Fruit fly (Drosophila melanogaster) whole organism, embryonic: ENCODE measurements around the gene RpS15Aa.
A peak's percentile ranks its signal among the peaks of the same experiment; 100 is the strongest.

Experiments
- BEAF-32 ChIP-seq: fragments of 200-800 bp; sonication (Bioruptor generic); optimal IDR thresholded peaks from 3 replicates; lab custom pipeline; 2017; ENCODE audit warnings: missing biosample characterization, missing genetic modification characterization, mild to moderate bottlenecking, moderate library complexity, missing genetic modification reagents
- Bgb ChIP-seq: fragments of 200-800 bp; sonication (Bioruptor generic); IDR thresholded peaks from 2 replicates; pipeline ENCODE4 v1.3.6; 2022; ENCODE audit warnings: missing biosample characterization, missing genetic modification characterization; ENCODE audit not compliant: partially characterized antibody
- C15 ChIP-seq: fragments of 200-800 bp; sonication (Bioruptor generic); IDR thresholded peaks from 3 replicates; pipeline ENCODE4 v1.3.6; 2022; ENCODE audit warnings: missing biosample characterization, missing genetic modification characterization
- CG10543 ChIP-seq: fragments of 200-800 bp; sonication (Bioruptor generic); optimal IDR thresholded peaks from 3 replicates; lab custom pipeline; 2017; ENCODE audit warnings: missing biosample characterization, mild to moderate bottlenecking, missing genetic modification characterization, moderate library complexity
- CG10979 ChIP-seq: fragments of 200-800 bp; sonication (Bioruptor generic); optimal IDR thresholded peaks from 2 replicates; lab custom pipeline; 2018; ENCODE audit warnings: missing biosample characterization, mild to moderate bottlenecking, missing genetic modification characterization, moderate library complexity
- CG11085 ChIP-seq: fragments of 200-800 bp; sonication (Bioruptor generic); IDR thresholded peaks from 2 replicates; pipeline ENCODE4 v1.3.6; 2022; ENCODE audit warnings: missing biosample characterization, missing genetic modification characterization
- CG11695 ChIP-seq: fragments of 200-800 bp; sonication (Bioruptor generic); IDR thresholded peaks from 3 replicates; pipeline ENCODE4 v1.3.6; 2022; ENCODE audit warnings: missing biosample characterization, missing genetic modification characterization
- CG12942 ChIP-seq: fragments of 200-800 bp; sonication (Bioruptor generic); optimal IDR thresholded peaks from 3 replicates; lab custom pipeline; 2016; ENCODE audit warnings: missing biosample characterization, missing genetic modification characterization
- CG13287 ChIP-seq: fragments of 200-800 bp; sonication (Bioruptor generic); IDR thresholded peaks from 2 replicates; pipeline ENCODE4 v1.3.6; 2022; ENCODE audit warnings: missing biosample characterization, missing genetic modification characterization; ENCODE audit not compliant: partially characterized antibody
- CG13624 ChIP-seq: fragments of 200-800 bp; sonication (Bioruptor generic); optimal IDR thresholded peaks from 2 replicates; lab custom pipeline; 2016; ENCODE audit warnings: missing biosample characterization, missing genetic modification characterization
- CG15479 ChIP-seq: fragments of 200-800 bp; sonication (Bioruptor generic); optimal IDR thresholded peaks from 3 replicates; lab custom pipeline; 2019; ENCODE audit warnings: missing biosample characterization, mild to moderate bottlenecking, missing genetic modification characterization, moderate library complexity
- CG17328 ChIP-seq: fragments of 200-800 bp; sonication (Bioruptor generic); IDR thresholded peaks from 2 replicates; pipeline ENCODE4 v1.3.6; 2022; ENCODE audit warnings: missing biosample characterization, missing genetic modification characterization
- CG1792 ChIP-seq: fragments of 200-800 bp; sonication (Bioruptor generic); optimal IDR thresholded peaks from 2 replicates; lab custom pipeline; 2016; ENCODE audit warnings: missing biosample characterization, missing genetic modification characterization
- CG2199 ChIP-seq: fragments of 200-800 bp; sonication (Bioruptor generic); IDR thresholded peaks from 3 replicates; pipeline ENCODE4 v1.3.6; 2022; ENCODE audit warnings: missing biosample characterization, missing genetic modification characterization
- CG30403 ChIP-seq: fragments of 200-800 bp; sonication (Bioruptor generic); optimal IDR thresholded peaks from 3 replicates; lab custom pipeline; 2016; ENCODE audit warnings: missing biosample characterization, missing genetic modification characterization
- CG31388 ChIP-seq: fragments of 200-800 bp; sonication (Bioruptor generic); optimal IDR thresholded peaks from 2 replicates; lab custom pipeline; 2016; ENCODE audit warnings: missing biosample characterization, missing genetic modification characterization
- CG31441 ChIP-seq: fragments of 200-800 bp; sonication (Bioruptor generic); IDR thresholded peaks from 2 replicates; pipeline ENCODE4 v1.3.6; 2022; ENCODE audit warnings: missing biosample characterization, missing genetic modification characterization
- CG5245 ChIP-seq: fragments of 200-800 bp; sonication (Bioruptor generic); optimal IDR thresholded peaks from 3 replicates; lab custom pipeline; 2016; ENCODE audit warnings: missing biosample characterization, missing genetic modification characterization
- CG6683 ChIP-seq: fragments of 200-800 bp; sonication (Bioruptor generic); optimal IDR thresholded peaks from 2 replicates; lab custom pipeline; 2017; ENCODE audit warnings: missing biosample characterization, mild to moderate bottlenecking, missing genetic modification characterization, missing genetic modification reagents
- CG6854 ChIP-seq: fragments of 200-800 bp; sonication (Bioruptor generic); optimal IDR thresholded peaks from 3 replicates; lab custom pipeline; 2017; ENCODE audit warnings: missing biosample characterization, mild to moderate bottlenecking, missing genetic modification characterization
- CG7839 ChIP-seq: fragments of 200-800 bp; sonication (Bioruptor generic); optimal IDR thresholded peaks from 3 replicates; lab custom pipeline; 2018; ENCODE audit warnings: missing biosample characterization, mild to moderate bottlenecking, missing genetic modification characterization, moderate library complexity
- CG9609 ChIP-seq: fragments of 200-800 bp; sonication (Bioruptor generic); optimal IDR thresholded peaks from 3 replicates; lab custom pipeline; 2016; ENCODE audit warnings: missing biosample characterization, missing genetic modification characterization
- CG9817 ChIP-seq: fragments of 200-800 bp; sonication (Bioruptor generic); optimal IDR thresholded peaks from 2 replicates; lab custom pipeline; 2018; ENCODE audit warnings: missing biosample characterization, mild to moderate bottlenecking, missing genetic modification characterization, moderate library complexity
- Dip3 ChIP-seq: fragments of 200-800 bp; sonication (Bioruptor generic); optimal IDR thresholded peaks from 3 replicates; lab custom pipeline; 2016; ENCODE audit warnings: missing biosample characterization, missing genetic modification characterization
- Doc2 ChIP-seq: fragments of 200-800 bp; sonication (Bioruptor generic); IDR thresholded peaks from 2 replicates; pipeline ENCODE4 v1.3.6; 2022; ENCODE audit warnings: missing biosample characterization, missing genetic modification characterization
- HLH54F ChIP-seq: fragments of 200-800 bp; sonication (Bioruptor generic); optimal IDR thresholded peaks from 3 replicates; lab custom pipeline; 2016; ENCODE audit warnings: missing biosample characterization, missing genetic modification characterization
- HmgD ChIP-seq: fragments of 200-800 bp; sonication (Bioruptor generic); optimal IDR thresholded peaks from 3 replicates; lab custom pipeline; 2016; ENCODE audit warnings: missing biosample characterization, missing genetic modification characterization
- NFAT ChIP-seq: fragments of 200-800 bp; sonication (Bioruptor generic); IDR thresholded peaks from 2 replicates; pipeline ENCODE4 v1.3.6; 2022; ENCODE audit warnings: missing biosample characterization, missing genetic modification characterization
- Opbp ChIP-seq: fragments of 200-800 bp; sonication (Bioruptor generic); IDR thresholded peaks from 3 replicates; pipeline ENCODE4 v1.3.6; 2022; ENCODE audit warnings: missing biosample characterization, missing genetic modification characterization; ENCODE audit not compliant: partially characterized antibody
- Optix ChIP-seq: fragments of 200-800 bp; sonication (Bioruptor generic); IDR thresholded peaks from 3 replicates; pipeline ENCODE4 v1.3.6; 2022; ENCODE audit warnings: missing biosample characterization, missing genetic modification characterization
- Trl ChIP-seq, 3 experiments: fragments of >200 bp in 2 of 3; fragments of 200-800 bp in 1 of 3; sonication (Bioruptor generic) in 1 of 3; optimal IDR thresholded peaks; 2 replicates in 1 of 3; 3 replicates in 2 of 3; lab custom pipeline; 2016 to 2017; ENCODE audit warnings: missing biosample characterization in 1 of 3, missing genetic modification characterization in 1 of 3
- ab ChIP-seq: fragments of 200-800 bp; sonication (Bioruptor generic); optimal IDR thresholded peaks from 2 replicates; lab custom pipeline; 2016; ENCODE audit warnings: missing biosample characterization, missing genetic modification characterization
- az2 ChIP-seq: fragments of 200-800 bp; sonication (Bioruptor generic); optimal IDR thresholded peaks from 3 replicates; lab custom pipeline; 2016; ENCODE audit warnings: missing biosample characterization, missing genetic modification characterization
- crol ChIP-seq: fragments of 200-800 bp; sonication (Bioruptor generic); IDR thresholded peaks from 2 replicates; pipeline ENCODE4 v1.3.6; 2022; ENCODE audit warnings: missing biosample characterization, missing genetic modification characterization
- disco-r ChIP-seq: fragments of 200-800 bp; sonication (Bioruptor generic); optimal IDR thresholded peaks from 2 replicates; lab custom pipeline; 2016; ENCODE audit warnings: missing biosample characterization, missing genetic modification characterization
- dpn ChIP-seq, 2 experiments: fragments of 200-800 bp; sonication (Bioruptor generic); optimal IDR thresholded peaks; 3 replicates each; lab custom pipeline; 2016; ENCODE audit warnings: missing biosample characterization in 2 of 2, missing genetic modification characterization in 2 of 2
- en ChIP-seq: fragments of 200-800 bp; sonication (Bioruptor generic); optimal IDR thresholded peaks from 2 replicates; lab custom pipeline; 2016; ENCODE audit warnings: missing biosample characterization, missing genetic modification characterization
- fd64A ChIP-seq: fragments of 200-800 bp; sonication (Bioruptor generic); optimal IDR thresholded peaks from 3 replicates; lab custom pipeline; 2018; ENCODE audit warnings: missing biosample characterization, mild to moderate bottlenecking, missing genetic modification characterization
- gt ChIP-seq: fragments of 200-800 bp; sonication (Bioruptor generic); IDR thresholded peaks from 2 replicates; pipeline ENCODE4 v1.3.6; 2022; ENCODE audit warnings: missing biosample characterization, missing genetic modification characterization
- kay ChIP-seq: fragments of 200-800 bp; sonication (Bioruptor generic); optimal IDR thresholded peaks from 2 replicates; lab custom pipeline; 2016; ENCODE audit warnings: missing biosample characterization, missing genetic modification characterization
- klu ChIP-seq: fragments of 200-800 bp; sonication (Bioruptor generic); IDR thresholded peaks from 2 replicates; pipeline ENCODE4 v1.3.6; 2022; ENCODE audit warnings: missing biosample characterization, missing genetic modification characterization
- nau ChIP-seq: fragments of 200-800 bp; sonication (Bioruptor generic); optimal IDR thresholded peaks from 3 replicates; lab custom pipeline; 2017; ENCODE audit warnings: missing biosample characterization, mild to moderate bottlenecking, missing genetic modification characterization, missing genetic modification reagents
- p53 ChIP-seq: fragments of 200-800 bp; sonication (Bioruptor generic); optimal IDR thresholded peaks from 2 replicates; lab custom pipeline; 2016; ENCODE audit warnings: missing biosample characterization, missing genetic modification characterization
- pan ChIP-seq, 4 experiments: fragments of >200 bp in 3 of 4; fragments of 200-800 bp in 1 of 4; sonication (Bioruptor generic) in 1 of 4; optimal IDR thresholded peaks in 3 of 4; IDR thresholded peaks in 1 of 4; 2 replicates each; pipeline versions ENCODE4 v1.3.6 to Lab custom; 2017 to 2022; ENCODE audit warnings: missing biosample characterization in 2 of 4, missing genetic modification characterization in 2 of 4, mixed read lengths in 1 of 4
- ro ChIP-seq: fragments of 200-800 bp; sonication (Bioruptor generic); IDR thresholded peaks from 2 replicates; pipeline ENCODE4 v1.3.6; 2022; ENCODE audit warnings: missing biosample characterization, missing genetic modification characterization
- sens ChIP-seq: fragments of 200-800 bp; sonication (Bioruptor generic); peaks from one replicate; lab custom pipeline; 2016; ENCODE audit warnings: missing biosample characterization, missing genetic modification characterization
- sim ChIP-seq: fragments of 200-800 bp; sonication (Bioruptor generic); IDR thresholded peaks from 2 replicates; pipeline ENCODE4 v1.3.6; 2022; ENCODE audit warnings: missing biosample characterization, missing genetic modification characterization
- sob ChIP-seq: fragments of 200-800 bp; sonication (Bioruptor generic); IDR thresholded peaks from 2 replicates; pipeline ENCODE4 v1.3.6; 2022; ENCODE audit warnings: missing biosample characterization, missing genetic modification characterization
- usp ChIP-seq: fragments of >200 bp; optimal IDR thresholded peaks from 2 replicates; lab custom pipeline; 2017; ENCODE audit warnings: missing biosample characterization, missing genetic modification characterization
- z ChIP-seq: fragments of 200-800 bp; sonication (Bioruptor generic); IDR thresholded peaks from 3 replicates; pipeline ENCODE4 v1.3.6; 2022; ENCODE audit warnings: missing biosample characterization, missing genetic modification characterization

RpS15Aa gene

dm6 chrX:13314789-13315462, 22.6 kb downstream of the RpS15Aa start (continued):
- TF ChIP-seq klu (GFP tag; lab: Robert Waterston, UW) (no peak), Bgb (peak; percentile 24; the same call in 1 of the 2 replicates), CG2199 (GFP tag; lab: Robert Waterston, UW) (0 out of 3 replicates have a peak, but pooled peaks have one; percentile 42), CG11695 (GFP tag; lab: Robert Waterston, UW) (no peak), CG13287 (GFP tag; lab: Robert Waterston, UW) (no peak), CG13624 (no peak), CG30403 (GFP tag; lab: Kevin White, UChicago) (no peak), z (GFP tag; lab: Robert Waterston, UW) (no peak), p53 (GFP tag; lab: Kevin White, UChicago) (no peak), CG6854 (no peak), Dip3 (GFP tag; lab: Kevin White, UChicago) (no peak), fd64A (GFP tag; lab: Kevin White, UChicago) (no peak), CG10979 (tag; lab: Kevin White, UChicago) (no peak), C15 (GFP tag; lab: Robert Waterston, UW) (no peak), CG7839 (tag; lab: Kevin White, UChicago) (no peak), dpn (GFP tag; optimal IDR thresholded peaks at IDR 0.05; lab: Kevin White, UChicago) (no peak), Optix (GFP tag; lab: Robert Waterston, UW) (no peak), CG12942 (no peak), BEAF-32 (no peak), crol (GFP tag; lab: Robert Waterston, UW) (peak; percentile 85), Opbp (GFP tag; lab: Robert Waterston, UW) (no peak), sim (no peak), CG11085 (GFP tag; lab: Robert Waterston, UW) (no peak), sob (GFP tag; lab: Robert Waterston, UW) (no peak), sens (GFP tag; lab: Kevin White, UChicago) (peak; percentile 71), HmgD (GFP tag; lab: Kevin White, UChicago) (no peak), kay (no peak), CG31388 (GFP tag; lab: Kevin White, UChicago) (no peak), ro (GFP tag; lab: Robert Waterston, UW) (no peak), CG17328 (GFP tag; lab: Robert Waterston, UW) (0 out of 2 replicates have a peak, but pooled peaks have one; percentile 10), CG9609 (GFP tag; lab: Kevin White, UChicago) (no peak), CG6683 (GFP tag; lab: Kevin White, UChicago) (no peak), CG5245 (GFP tag; lab: Kevin White, UChicago) (no peak), pan (optimal IDR thresholded peaks at IDR 0.05; lab: Kevin White, UChicago) (no peak), pan (GFP tag; optimal IDR thresholded peaks at IDR 0.05 in 1 of 2, IDR thresholded peaks at IDR 0.05 in 1 of 2) (no peak), disco-r (GFP tag; lab: Kevin White, UChicago) (no peak), CG31441 (GFP tag; lab: Robert Waterston, UW) (no peak), nau (GFP tag; lab: Kevin White, UChicago) (no peak), CG9817 (tag; lab: Kevin White, UChicago) (no peak), CG15479 (GFP tag; lab: Kevin White, UChicago) (no peak), Doc2 (GFP tag; lab: Robert Waterston, UW) (no peak), gt (GFP tag; lab: Robert Waterston, UW) (no peak), NFAT (GFP tag; lab: Robert Waterston, UW) (no peak), usp (no peak), HLH54F (GFP tag; lab: Kevin White, UChicago) (no peak), az2 (GFP tag; lab: Kevin White, UChicago) (no peak), en (GFP tag; lab: Kevin White, UChicago) (no peak), ab (GFP tag; lab: Kevin White, UChicago) (no peak), Trl (optimal IDR thresholded peaks at IDR 0.05; lab: Kevin White, UChicago) (no peak), Trl (GFP tag; optimal IDR thresholded peaks at IDR 0.05; lab: Kevin White, UChicago) (no peak), CG10543 (GFP tag; lab: Kevin White, UChicago) (peak; percentile 23), CG1792 (GFP tag; lab: Kevin White, UChicago) (no peak)
